Fruit fly (Drosophila melanogaster) whole organism, prepupa: ENCODE data around the gene Gr64e.

ENCODE experiments used
- Blimp-1 ChIP-seq: fragments of 200-800 bp; sonication (Bioruptor generic); optimal IDR thresholded peaks from 3 replicates; lab custom pipeline; 2017; ENCODE audit warnings: missing biosample characterization, missing genetic modification characterization, mild to moderate bottlenecking, moderate library complexity, missing genetic modification reagents
- CG10669 ChIP-seq: fragments of 200-800 bp; sonication (Bioruptor generic); optimal IDR thresholded peaks from 3 replicates; lab custom pipeline; 2018; ENCODE audit warnings: missing biosample characterization, mild to moderate bottlenecking, missing genetic modification characterization, moderate library complexity
- CG11294 ChIP-seq: fragments of 200-800 bp; sonication (Bioruptor generic); IDR thresholded peaks from 2 replicates; pipeline ENCODE4 v1.3.6; 2022; ENCODE audit warnings: missing biosample characterization, missing genetic modification characterization
- CG11762 ChIP-seq: fragments of 200-800 bp; sonication (Bioruptor generic); optimal IDR thresholded peaks from 3 replicates; lab custom pipeline; 2016; ENCODE audit warnings: missing biosample characterization, missing genetic modification characterization; ENCODE audit not compliant: insufficient read depth
- CG11902 ChIP-seq: fragments of 200-800 bp; sonication (Bioruptor generic); optimal IDR thresholded peaks from 3 replicates; lab custom pipeline; 2016; ENCODE audit warnings: missing biosample characterization, missing genetic modification characterization
- CG15336 ChIP-seq: fragments of 200-800 bp; sonication (Bioruptor generic); IDR thresholded peaks from 2 replicates; pipeline ENCODE4 v1.3.6; 2022; ENCODE audit warnings: missing biosample characterization, missing genetic modification characterization
- CG16779 ChIP-seq: fragments of 200-800 bp; sonication (Bioruptor generic); optimal IDR thresholded peaks from 3 replicates; lab custom pipeline; 2017; ENCODE audit warnings: missing biosample characterization, mild to moderate bottlenecking, missing genetic modification characterization
- CG3032 ChIP-seq: fragments of 200-800 bp; optimal IDR thresholded peaks from 2 replicates; lab custom pipeline; 2019; ENCODE audit warnings: missing biosample characterization, mild to moderate bottlenecking, missing genetic modification characterization, moderate library complexity
- CG32006 ChIP-seq: fragments of 200-800 bp; sonication (Bioruptor generic); optimal IDR thresholded peaks from 3 replicates; lab custom pipeline; 2017; ENCODE audit warnings: missing biosample characterization, mild to moderate bottlenecking, missing genetic modification characterization
- CG4318 ChIP-seq: fragments of 200-800 bp; sonication (Bioruptor generic); optimal IDR thresholded peaks from 3 replicates; lab custom pipeline; 2017; ENCODE audit warnings: missing biosample characterization, mild to moderate bottlenecking, missing genetic modification characterization
- CG6163 ChIP-seq: fragments of 200-800 bp; sonication (Bioruptor generic); IDR thresholded peaks from 3 replicates; pipeline ENCODE4 v1.3.6; 2022; ENCODE audit warnings: missing biosample characterization, missing genetic modification characterization
- CG6276 ChIP-seq: fragments of 200-800 bp; sonication (Bioruptor generic); optimal IDR thresholded peaks from 2 replicates; lab custom pipeline; 2017; ENCODE audit warnings: missing biosample characterization, mild to moderate bottlenecking, missing genetic modification characterization
- CG6792 ChIP-seq: fragments of 200-800 bp; sonication (Bioruptor generic); optimal IDR thresholded peaks from 3 replicates; lab custom pipeline; 2016; ENCODE audit warnings: missing biosample characterization, missing genetic modification characterization
- CG6808 ChIP-seq: fragments of 200-800 bp; sonication (Bioruptor generic); optimal IDR thresholded peaks from 3 replicates; lab custom pipeline; 2017; ENCODE audit warnings: missing biosample characterization, missing genetic modification characterization, mild to moderate bottlenecking, moderate library complexity, missing genetic modification reagents
- CG6854 ChIP-seq: fragments of 200-800 bp; sonication (Bioruptor generic); optimal IDR thresholded peaks from 2 replicates; lab custom pipeline; 2017; ENCODE audit warnings: missing biosample characterization, mild to moderate bottlenecking, missing genetic modification characterization
- CG7368 ChIP-seq: fragments of 200-800 bp; sonication (Bioruptor generic); optimal IDR thresholded peaks from 3 replicates; lab custom pipeline; 2016; ENCODE audit warnings: missing biosample characterization, missing genetic modification characterization
- CG8119 ChIP-seq: fragments of 200-800 bp; sonication (Bioruptor generic); IDR thresholded peaks from 3 replicates; pipeline ENCODE4 v1.3.6; 2022; ENCODE audit warnings: missing biosample characterization, missing genetic modification characterization
- CG8319 ChIP-seq: fragments of 200-800 bp; sonication (Bioruptor generic); optimal IDR thresholded peaks from 3 replicates; lab custom pipeline; 2016; ENCODE audit warnings: missing biosample characterization, missing genetic modification characterization
- CG8632 ChIP-seq: fragments of 200-800 bp; sonication (Bioruptor generic); optimal IDR thresholded peaks from 3 replicates; lab custom pipeline; 2016; ENCODE audit warnings: missing biosample characterization, missing genetic modification characterization
- CG9139 ChIP-seq: fragments of 200-800 bp; sonication (Bioruptor generic); optimal IDR thresholded peaks from 3 replicates; lab custom pipeline; 2017; ENCODE audit warnings: missing biosample characterization, mild to moderate bottlenecking, missing genetic modification characterization
- Eip78C ChIP-seq: fragments of 200-800 bp; sonication (Bioruptor generic); peaks from one replicate; lab custom pipeline; 2016; ENCODE audit warnings: missing biosample characterization, missing genetic modification characterization
- Eip93F ChIP-seq: fragments of 200-800 bp; sonication (Bioruptor generic); optimal IDR thresholded peaks from 2 replicates; lab custom pipeline; 2016; ENCODE audit warnings: missing biosample characterization, mild to moderate bottlenecking, missing genetic modification characterization
- Ets21C ChIP-seq: fragments of 200-800 bp; sonication (Bioruptor generic); optimal IDR thresholded peaks from 3 replicates; lab custom pipeline; 2016; ENCODE audit warnings: missing biosample characterization, missing genetic modification characterization
- Hr39 ChIP-seq: fragments of 200-800 bp; sonication (Bioruptor generic); optimal IDR thresholded peaks from 2 replicates; lab custom pipeline; 2016; ENCODE audit warnings: missing biosample characterization, missing genetic modification characterization
- Hr4 ChIP-seq: fragments of 200-800 bp; sonication (Bioruptor generic); optimal IDR thresholded peaks from 3 replicates; lab custom pipeline; 2016; ENCODE audit warnings: missing biosample characterization, missing genetic modification characterization
- Lpt ChIP-seq: fragments of 200-800 bp; sonication (Bioruptor generic); optimal IDR thresholded peaks from 3 replicates; lab custom pipeline; 2016; ENCODE audit warnings: missing biosample characterization, missing genetic modification characterization
- Met ChIP-seq: fragments of 200-800 bp; sonication (Bioruptor generic); optimal IDR thresholded peaks from 3 replicates; lab custom pipeline; 2016; ENCODE audit warnings: missing biosample characterization, missing genetic modification characterization
- Smox ChIP-seq: fragments of 200-800 bp; sonication (Bioruptor generic); optimal IDR thresholded peaks from 3 replicates; lab custom pipeline; 2016; ENCODE audit warnings: missing biosample characterization, missing genetic modification characterization
- Sox102F ChIP-seq: fragments of 200-800 bp; sonication (Bioruptor generic); optimal IDR thresholded peaks from 2 replicates; lab custom pipeline; 2016; ENCODE audit warnings: missing biosample characterization, mild to moderate bottlenecking, missing genetic modification characterization
- Sox14 ChIP-seq: fragments of 200-800 bp; sonication (Bioruptor generic); optimal IDR thresholded peaks from 3 replicates; lab custom pipeline; 2016; ENCODE audit warnings: missing biosample characterization, missing genetic modification characterization
- Sox15 ChIP-seq: fragments of 200-800 bp; sonication (Bioruptor generic); optimal IDR thresholded peaks from 3 replicates; lab custom pipeline; 2016; ENCODE audit warnings: missing biosample characterization, missing genetic modification characterization
- achi ChIP-seq: fragments of 200-800 bp; sonication (Bioruptor generic); optimal IDR thresholded peaks from 3 replicates; lab custom pipeline; 2016; ENCODE audit warnings: missing biosample characterization, missing genetic modification characterization
- cyc ChIP-seq: fragments of 200-800 bp; sonication (Bioruptor generic); optimal IDR thresholded peaks from 3 replicates; lab custom pipeline; 2016; ENCODE audit warnings: missing biosample characterization, missing genetic modification characterization
- dac ChIP-seq: fragments of 200-800 bp; sonication (Bioruptor generic); optimal IDR thresholded peaks from 2 replicates; lab custom pipeline; 2017; ENCODE audit warnings: missing biosample characterization, mild to moderate bottlenecking, missing genetic modification characterization
- eg ChIP-seq: fragments of 200-800 bp; sonication (Bioruptor generic); IDR thresholded peaks from 3 replicates; pipeline ENCODE4 v1.3.6; 2022; ENCODE audit warnings: missing biosample characterization, missing genetic modification characterization
- esn ChIP-seq: fragments of 200-800 bp; sonication (Bioruptor generic); optimal IDR thresholded peaks from 2 replicates; lab custom pipeline; 2016; ENCODE audit warnings: missing biosample characterization, mild to moderate bottlenecking, missing genetic modification characterization, moderate library complexity
- fd59A ChIP-seq: fragments of 200-800 bp; sonication (Bioruptor generic); optimal IDR thresholded peaks from 2 replicates; lab custom pipeline; 2017; ENCODE audit warnings: missing biosample characterization, mild to moderate bottlenecking, missing genetic modification characterization, missing genetic modification reagents
- fd85E ChIP-seq: fragments of 200-800 bp; sonication (Bioruptor generic); optimal IDR thresholded peaks from 3 replicates; lab custom pipeline; 2016; ENCODE audit warnings: missing biosample characterization, missing genetic modification characterization
- fkh ChIP-seq: fragments of 200-800 bp; sonication (Bioruptor generic); optimal IDR thresholded peaks from 3 replicates; lab custom pipeline; 2017; ENCODE audit warnings: missing biosample characterization, mild to moderate bottlenecking, missing genetic modification characterization, moderate library complexity
- lz ChIP-seq: fragments of 200-800 bp; sonication (Bioruptor generic); optimal IDR thresholded peaks from 3 replicates; lab custom pipeline; 2016; ENCODE audit warnings: missing biosample characterization, missing genetic modification characterization
- net ChIP-seq: fragments of 200-800 bp; sonication (Bioruptor generic); optimal IDR thresholded peaks from 3 replicates; lab custom pipeline; 2016; ENCODE audit warnings: missing biosample characterization, missing genetic modification characterization
- spab ChIP-seq: fragments of 200-800 bp; sonication (Bioruptor generic); optimal IDR thresholded peaks from 2 replicates; lab custom pipeline; 2017; ENCODE audit warnings: missing biosample characterization, mild to moderate bottlenecking, missing genetic modification characterization, missing genetic modification reagents
- ss ChIP-seq, 2 experiments: fragments of 200-800 bp; sonication (Bioruptor generic); optimal IDR thresholded peaks; 2 replicates in 1 of 2; 3 replicates in 1 of 2; lab custom pipeline; 2017 to 2018; ENCODE audit warnings: mild to moderate bottlenecking in 2 of 2, missing biosample characterization in 2 of 2, missing genetic modification characterization in 2 of 2, moderate library complexity in 1 of 2
- svp ChIP-seq: fragments of 200-800 bp; sonication (Bioruptor generic); peaks from one replicate; lab custom pipeline; 2016; ENCODE audit warnings: missing biosample characterization, missing genetic modification characterization
- vri ChIP-seq: fragments of 200-800 bp; sonication (Bioruptor generic); optimal IDR thresholded peaks from 3 replicates; lab custom pipeline; 2016; ENCODE audit warnings: missing biosample characterization, mild to moderate bottlenecking, missing genetic modification characterization

The Gr64e gene

dm6 chr3L:4068368-4068767 is 36.4 kb downstream of the Gr64e start (continued):
- TF ChIP-seq CG16779 (peak; percentile 50), CG11762 (GFP tag; lab: Kevin White, UChicago) (no peak), Eip78C (GFP tag; lab: Kevin White, UChicago) (no peak), dac (GFP tag; lab: Kevin White, UChicago) (peak; percentile 6), Sox102F (GFP tag; lab: Kevin White, UChicago) (no peak)

dm6 chr3L:4069069-4069468 is 37.1 kb downstream of the Gr64e start, which contains the start of gene CG32259:
Gene CG32259, plus strand, starts transcription at chr3L:4069369.
- TF ChIP-seq Eip78C (GFP tag; lab: Kevin White, UChicago) = no peak
- TF ChIP-seq net (GFP tag; lab: Kevin White, UChicago) = no peak
- TF ChIP-seq CG16779 = no peak
- peak; percentile 27 for TF ChIP-seq vri (GFP tag; lab: Kevin White, UChicago)
- no peak for TF ChIP-seq Sox15 (GFP tag; lab: Kevin White, UChicago)

dm6 chr3L:4070221-4070995 is 38.5 kb downstream of the Gr64e start:
- peak; percentile 99 for TF ChIP-seq esn (GFP tag; lab: Kevin White, UChicago)
- TF ChIP-seq Sox15 (GFP tag; lab: Kevin White, UChicago) = peak; percentile 98
- peak; percentile 99 for TF ChIP-seq lz (GFP tag; lab: Kevin White, UChicago)
- TF ChIP-seq CG9139 (GFP tag; lab: Kevin White, UChicago) = peak; percentile 91
- TF ChIP-seq CG6808 (GFP tag; lab: Kevin White, UChicago) = peak; percentile 95
- TF ChIP-seq CG6854 (GFP tag; lab: Kevin White, UChicago) = peak; percentile 97
- TF ChIP-seq CG3032 = peak; percentile 98
- peak; percentile 98 for TF ChIP-seq Lpt
- peak; percentile 96 for TF ChIP-seq CG8632 (GFP tag; lab: Kevin White, UChicago)
- TF ChIP-seq achi (GFP tag; lab: Kevin White, UChicago) = peak; percentile 98
- TF ChIP-seq eg (GFP tag; lab: Robert Waterston, UW) = peak; percentile 99
- TF ChIP-seq ss (GFP tag; optimal IDR thresholded peaks at IDR 0.05; lab: Kevin White, UChicago) = peak; percentile 95 to 98
- peak; percentile 99 for TF ChIP-seq Hr4 (GFP tag; lab: Kevin White, UChicago)
- TF ChIP-seq Met (GFP tag; lab: Kevin White, UChicago) = peak; percentile 98
- peak; percentile 97 for TF ChIP-seq CG7368
- peak; percentile 98 for TF ChIP-seq fd59A (GFP tag; lab: Kevin White, UChicago)
- TF ChIP-seq svp (GFP tag; lab: Kevin White, UChicago) = peak; percentile 99
- TF ChIP-seq fkh = peak; percentile 25
- TF ChIP-seq CG8119 (GFP tag; lab: Robert Waterston, UW) = peak; percentile 98
- TF ChIP-seq CG15336 = peak; percentile 99
- peak; percentile 96 for TF ChIP-seq spab
- peak; percentile 98 for TF ChIP-seq Sox102F (GFP tag; lab: Kevin White, UChicago)
- peak; percentile 92 for TF ChIP-seq fd85E (GFP tag; lab: Kevin White, UChicago)
- peak; percentile 99 for TF ChIP-seq cyc (GFP tag; lab: Kevin White, UChicago)
- TF ChIP-seq CG8319 (GFP tag; lab: Kevin White, UChicago) = peak; percentile 96
- TF ChIP-seq Eip93F (GFP tag; lab: Kevin White, UChicago) = peak; percentile 92
- peak; percentile 99 for TF ChIP-seq CG32006 (GFP tag; lab: Kevin White, UChicago)
- TF ChIP-seq dac (GFP tag; lab: Kevin White, UChicago) = peak; percentile 97
- TF ChIP-seq CG4318 (GFP tag; lab: Kevin White, UChicago) = peak; percentile 97
- TF ChIP-seq Sox14 (GFP tag; lab: Kevin White, UChicago) = peak; percentile 99
- TF ChIP-seq Smox (GFP tag; lab: Kevin White, UChicago) = peak; percentile 98
- TF ChIP-seq CG6163 = peak; percentile 99
- peak; percentile 99 for TF ChIP-seq CG6792
- TF ChIP-seq CG16779 = peak; percentile 91
- peak; percentile 98 for TF ChIP-seq Ets21C (GFP tag; lab: Kevin White, UChicago)
- TF ChIP-seq CG11902 (GFP tag; lab: Kevin White, UChicago) = peak; percentile 99
- peak; percentile 97 for TF ChIP-seq CG6276 (GFP tag; lab: Kevin White, UChicago)
- TF ChIP-seq CG10669 (GFP tag; lab: Kevin White, UChicago) = peak; percentile 96
- TF ChIP-seq Eip78C (GFP tag; lab: Kevin White, UChicago) = peak; percentile 99
- TF ChIP-seq Blimp-1 (GFP tag; lab: Kevin White, UChicago) = peak; percentile 91
- TF ChIP-seq CG11294 (GFP tag; lab: Robert Waterston, UW) = peak; percentile 98
- TF ChIP-seq Hr39 = peak; percentile 99
